Fruit fly (Drosophila melanogaster) whole organism, embryonic: ENCODE results near the gene nAChRalpha6.

ENCODE experiments used
- BtbVII ChIP-seq: fragments of 200-800 bp; sonication (Bioruptor generic); optimal IDR thresholded peaks from 3 replicates; lab custom pipeline; 2017; ENCODE audit warnings: missing biosample characterization, mild to moderate bottlenecking, missing genetic modification characterization
- Bteb2 ChIP-seq: fragments of 200-800 bp; sonication (Bioruptor generic); optimal IDR thresholded peaks from 2 replicates; lab custom pipeline; 2016; ENCODE audit warnings: missing biosample characterization, missing genetic modification characterization
- CG10543 ChIP-seq: fragments of 200-800 bp; sonication (Bioruptor generic); optimal IDR thresholded peaks from 3 replicates; lab custom pipeline; 2017; ENCODE audit warnings: missing biosample characterization, mild to moderate bottlenecking, missing genetic modification characterization, moderate library complexity
- CG10565 ChIP-seq: fragments of 200-800 bp; sonication (Bioruptor generic); optimal IDR thresholded peaks from 3 replicates; lab custom pipeline; 2016; ENCODE audit warnings: missing biosample characterization, mild to moderate bottlenecking, missing genetic modification characterization
- CG11696 ChIP-seq: fragments of 200-800 bp; sonication (Bioruptor generic); IDR thresholded peaks from 2 replicates; pipeline ENCODE4 v1.3.6; 2022; ENCODE audit warnings: missing biosample characterization, missing genetic modification characterization
- CG12219 ChIP-seq: fragments of 200-800 bp; sonication (Bioruptor generic); optimal IDR thresholded peaks from 3 replicates; lab custom pipeline; 2018; ENCODE audit warnings: missing biosample characterization, mild to moderate bottlenecking, missing genetic modification characterization
- CG17328 ChIP-seq: fragments of 200-800 bp; sonication (Bioruptor generic); IDR thresholded peaks from 2 replicates; pipeline ENCODE4 v1.3.6; 2022; ENCODE audit warnings: missing biosample characterization, missing genetic modification characterization
- CG18476 ChIP-seq: fragments of 200-800 bp; sonication (Bioruptor generic); optimal IDR thresholded peaks from 2 replicates; lab custom pipeline; 2016; ENCODE audit warnings: missing biosample characterization, mild to moderate bottlenecking, missing genetic modification characterization
- CG2120 ChIP-seq: fragments of 200-800 bp; sonication (Bioruptor generic); optimal IDR thresholded peaks from 3 replicates; lab custom pipeline; 2016; ENCODE audit warnings: missing biosample characterization, missing genetic modification characterization
- CG31365 ChIP-seq: fragments of 200-800 bp; sonication (Bioruptor generic); optimal IDR thresholded peaks from 2 replicates; lab custom pipeline; 2018; ENCODE audit warnings: missing biosample characterization, mild to moderate bottlenecking, missing genetic modification characterization
- CG3163 ChIP-seq: fragments of 200-800 bp; sonication (Bioruptor generic); optimal IDR thresholded peaks from 3 replicates; lab custom pipeline; 2016; ENCODE audit warnings: missing biosample characterization, missing genetic modification characterization
- CG34376 ChIP-seq: fragments of 200-800 bp; sonication (Bioruptor generic); optimal IDR thresholded peaks from 2 replicates; lab custom pipeline; 2018; ENCODE audit warnings: missing biosample characterization, mild to moderate bottlenecking, missing genetic modification characterization
- CG3995 ChIP-seq: fragments of 200-800 bp; sonication (Bioruptor generic); optimal IDR thresholded peaks from 3 replicates; lab custom pipeline; 2016; ENCODE audit warnings: missing biosample characterization, missing genetic modification characterization
- CG6683 ChIP-seq: fragments of 200-800 bp; sonication (Bioruptor generic); optimal IDR thresholded peaks from 2 replicates; lab custom pipeline; 2017; ENCODE audit warnings: missing biosample characterization, mild to moderate bottlenecking, missing genetic modification characterization, missing genetic modification reagents
- CG7556 ChIP-seq: fragments of 200-800 bp; sonication (Bioruptor generic); optimal IDR thresholded peaks from 2 replicates; lab custom pipeline; 2017; ENCODE audit warnings: missing biosample characterization, mild to moderate bottlenecking, missing genetic modification characterization
- CG9727 ChIP-seq: fragments of 200-800 bp; sonication (Bioruptor generic); optimal IDR thresholded peaks from 3 replicates; lab custom pipeline; 2017; ENCODE audit warnings: missing biosample characterization, mild to moderate bottlenecking, missing genetic modification characterization
- Camta ChIP-seq: fragments of 200-800 bp; sonication (Bioruptor generic); optimal IDR thresholded peaks from 2 replicates; lab custom pipeline; 2016; ENCODE audit warnings: missing biosample characterization, missing genetic modification characterization
- CkIIα-i1 ChIP-seq: fragments of 200-800 bp; sonication (Bioruptor generic); IDR thresholded peaks from 2 replicates; pipeline ENCODE4 v1.3.6; 2022; ENCODE audit warnings: missing biosample characterization, missing genetic modification characterization
- Doc2 ChIP-seq: fragments of 200-800 bp; sonication (Bioruptor generic); IDR thresholded peaks from 2 replicates; pipeline ENCODE4 v1.3.6; 2022; ENCODE audit warnings: missing biosample characterization, missing genetic modification characterization
- ERR ChIP-seq: fragments of 200-800 bp; sonication (Bioruptor generic); optimal IDR thresholded peaks from 2 replicates; lab custom pipeline; 2016; ENCODE audit warnings: missing biosample characterization, missing genetic modification characterization
- Eip74EF ChIP-seq, 2 experiments: fragments of 200-800 bp in 1 of 2; fragments of >200 bp in 1 of 2; sonication (Bioruptor generic) in 1 of 2; optimal IDR thresholded peaks; 2 replicates each; lab custom pipeline; 2017 to 2019; ENCODE audit warnings: missing biosample characterization in 2 of 2, missing genetic modification characterization in 2 of 2, mild to moderate bottlenecking in 1 of 2, moderate library complexity in 1 of 2
- Lim3 ChIP-seq: fragments of 200-800 bp; sonication (Bioruptor generic); IDR thresholded peaks from 2 replicates; pipeline ENCODE4 v1.3.6; 2022; ENCODE audit warnings: missing biosample characterization, missing genetic modification characterization
- Lpt ChIP-seq: fragments of >200 bp; optimal IDR thresholded peaks from 2 replicates; lab custom pipeline; 2018; ENCODE audit warnings: missing biosample characterization, missing genetic modification characterization
- Mes4 ChIP-seq: fragments of 200-800 bp; sonication (Bioruptor generic); optimal IDR thresholded peaks from 2 replicates; lab custom pipeline; 2016; ENCODE audit warnings: missing biosample characterization, missing genetic modification characterization
- Mrtf ChIP-seq: fragments of 200-800 bp; sonication (Bioruptor generic); IDR thresholded peaks from 3 replicates; pipeline ENCODE4 v1.3.6; 2022; ENCODE audit warnings: missing biosample characterization, missing genetic modification characterization
- Oaz ChIP-seq: fragments of 200-800 bp; sonication (Bioruptor generic); IDR thresholded peaks from 2 replicates; pipeline ENCODE4 v1.3.6; 2022; ENCODE audit warnings: missing biosample characterization, missing genetic modification characterization
- Rx ChIP-seq: fragments of 200-800 bp; sonication (Bioruptor generic); IDR thresholded peaks from 2 replicates; pipeline ENCODE4 v1.3.6; 2022; ENCODE audit warnings: missing biosample characterization, missing genetic modification characterization
- Sry-β ChIP-seq: fragments of 200-800 bp; sonication (Bioruptor generic); optimal IDR thresholded peaks from 2 replicates; lab custom pipeline; 2018; ENCODE audit warnings: missing biosample characterization, mild to moderate bottlenecking, missing genetic modification characterization, moderate library complexity
- Usf ChIP-seq: fragments of 200-800 bp; sonication (Bioruptor generic); optimal IDR thresholded peaks from 2 replicates; lab custom pipeline; 2017; ENCODE audit warnings: missing genotype, missing biosample characterization, missing genetic modification characterization
- Xbp1 ChIP-seq: fragments of 200-800 bp; sonication (Bioruptor generic); optimal IDR thresholded peaks from 3 replicates; lab custom pipeline; 2016; ENCODE audit warnings: missing biosample characterization, mild to moderate bottlenecking, missing genetic modification characterization
- YL-1 ChIP-seq: fragments of 200-800 bp; sonication (Bioruptor generic); optimal IDR thresholded peaks from 3 replicates; lab custom pipeline; 2017; ENCODE audit warnings: missing biosample characterization, mild to moderate bottlenecking, missing genetic modification characterization
- ac ChIP-seq: fragments of 200-800 bp; sonication (Bioruptor generic); optimal IDR thresholded peaks from 3 replicates; lab custom pipeline; 2017; ENCODE audit warnings: missing biosample characterization, mild to moderate bottlenecking, missing genetic modification characterization
- aop ChIP-seq: fragments of 200-800 bp; sonication (Bioruptor generic); IDR thresholded peaks from 2 replicates; pipeline ENCODE4 v1.3.6; 2022; ENCODE audit warnings: missing biosample characterization, missing genetic modification characterization
- ara ChIP-seq: fragments of 200-800 bp; sonication (Bioruptor generic); IDR thresholded peaks from 2 replicates; pipeline ENCODE4 v1.3.6; 2022; ENCODE audit warnings: missing biosample characterization, missing genetic modification characterization
- ash1 ChIP-seq: fragments of 200-800 bp; sonication (Bioruptor generic); optimal IDR thresholded peaks from 2 replicates; lab custom pipeline; 2018; ENCODE audit warnings: missing biosample characterization, mild to moderate bottlenecking, missing genetic modification characterization
- cas ChIP-seq: fragments of 200-800 bp; sonication (Bioruptor generic); IDR thresholded peaks from 2 replicates; pipeline ENCODE4 v1.3.6; 2022; ENCODE audit warnings: missing biosample characterization, missing genetic modification characterization
- crp ChIP-seq, 2 experiments: fragments of 200-800 bp; sonication (Bioruptor generic); optimal IDR thresholded peaks; 2 replicates in 1 of 2; 3 replicates in 1 of 2; lab custom pipeline; 2017; ENCODE audit warnings: missing biosample characterization in 2 of 2, missing genetic modification characterization in 2 of 2, mild to moderate bottlenecking in 1 of 2, moderate library complexity in 1 of 2
- dysf ChIP-seq: fragments of 200-800 bp; sonication (Bioruptor generic); IDR thresholded peaks from 3 replicates; pipeline ENCODE4 v1.3.6; 2022; ENCODE audit warnings: missing biosample characterization, missing genetic modification characterization
- gem ChIP-seq: fragments of 200-800 bp; sonication (Bioruptor generic); optimal IDR thresholded peaks from 2 replicates; lab custom pipeline; 2019; ENCODE audit warnings: missing biosample characterization, mild to moderate bottlenecking, missing genetic modification characterization, moderate library complexity
- hbn ChIP-seq: fragments of 200-800 bp; sonication (Bioruptor generic); IDR thresholded peaks from 2 replicates; pipeline ENCODE4 v1.3.6; 2022; ENCODE audit warnings: missing biosample characterization, missing genetic modification characterization; ENCODE audit not compliant: partially characterized antibody
- jing ChIP-seq: fragments of 200-800 bp; sonication (Bioruptor generic); optimal IDR thresholded peaks from 2 replicates; lab custom pipeline; 2018; ENCODE audit warnings: missing biosample characterization, mild to moderate bottlenecking, missing genetic modification characterization
- kay ChIP-seq: fragments of 200-800 bp; sonication (Bioruptor generic); optimal IDR thresholded peaks from 2 replicates; lab custom pipeline; 2016; ENCODE audit warnings: missing biosample characterization, missing genetic modification characterization
- mam ChIP-seq: fragments of 200-800 bp; sonication (Bioruptor generic); optimal IDR thresholded peaks from 3 replicates; lab custom pipeline; 2016; ENCODE audit warnings: missing biosample characterization, missing genetic modification characterization
- mld ChIP-seq: fragments of 200-800 bp; sonication (Bioruptor generic); IDR thresholded peaks from 3 replicates; pipeline ENCODE4 v1.3.6; 2022; ENCODE audit warnings: missing biosample characterization, missing genetic modification characterization; ENCODE audit not compliant: partially characterized antibody
- nerfin-1 ChIP-seq: fragments of 200-800 bp; sonication (Bioruptor generic); optimal IDR thresholded peaks from 3 replicates; lab custom pipeline; 2019; ENCODE audit warnings: missing biosample characterization, mild to moderate bottlenecking, missing genetic modification characterization, moderate library complexity
- prd ChIP-seq, 3 experiments: fragments of >200 bp in 2 of 3; fragments of 200-800 bp in 1 of 3; sonication (Bioruptor generic) in 1 of 3; optimal IDR thresholded peaks in 2 of 3; IDR thresholded peaks in 1 of 3; 2 replicates in 2 of 3; 3 replicates in 1 of 3; pipeline versions ENCODE4 v1.3.6 to Lab custom; 2017 to 2022; ENCODE audit warnings: missing biosample characterization in 1 of 3, missing genetic modification characterization in 1 of 3
- ro ChIP-seq: fragments of 200-800 bp; sonication (Bioruptor generic); IDR thresholded peaks from 2 replicates; pipeline ENCODE4 v1.3.6; 2022; ENCODE audit warnings: missing biosample characterization, missing genetic modification characterization
- scrt ChIP-seq: fragments of 200-800 bp; sonication (Bioruptor generic); optimal IDR thresholded peaks from 2 replicates; lab custom pipeline; 2018; ENCODE audit warnings: missing biosample characterization, mild to moderate bottlenecking, missing genetic modification characterization, moderate library complexity
- sob ChIP-seq: fragments of 200-800 bp; sonication (Bioruptor generic); IDR thresholded peaks from 2 replicates; pipeline ENCODE4 v1.3.6; 2022; ENCODE audit warnings: missing biosample characterization, missing genetic modification characterization
- sr ChIP-seq: fragments of 200-800 bp; sonication (Bioruptor generic); IDR thresholded peaks from 3 replicates; pipeline ENCODE4 v1.3.6; 2022; ENCODE audit warnings: missing biosample characterization, missing genetic modification characterization
- wdn ChIP-seq: fragments of 200-800 bp; sonication (Bioruptor generic); IDR thresholded peaks from 2 replicates; pipeline ENCODE4 v1.3.6; 2022; ENCODE audit warnings: missing biosample characterization, missing genetic modification characterization
- wek ChIP-seq: fragments of 200-800 bp; sonication (Bioruptor generic); optimal IDR thresholded peaks from 3 replicates; lab custom pipeline; 2018; ENCODE audit warnings: missing biosample characterization, mild to moderate bottlenecking, missing genetic modification characterization, moderate library complexity

The nAChRalpha6 gene

dm6 chr2L:9754817-9755216 is 131.2 kb downstream of the nAChRalpha6 start (continued):
- TF ChIP-seq mam (GFP tag; lab: Kevin White, UChicago) (no peak), YL-1 (GFP tag; lab: Kevin White, UChicago) (no peak), CG34376 (GFP tag; lab: Kevin White, UChicago) (no peak), Oaz (GFP tag; lab: Robert Waterston, UW) (no peak), dysf (GFP tag; lab: Robert Waterston, UW) (no peak), sr (GFP tag; lab: Robert Waterston, UW) (no peak), CkIIα-i1 (GFP tag; lab: Robert Waterston, UW) (no peak), ara (no peak), prd (optimal IDR thresholded peaks at IDR 0.05; lab: Kevin White, UChicago) (no peak), prd (GFP tag; IDR thresholded peaks at IDR 0.05; lab: Robert Waterston, UW) (no peak), Mes4 (GFP tag; lab: Kevin White, UChicago) (no peak), ac (GFP tag; lab: Kevin White, UChicago) (no peak), CG6683 (GFP tag; lab: Kevin White, UChicago) (no peak), CG2120 (GFP tag; lab: Kevin White, UChicago) (peak; percentile 32), Lim3 (GFP tag; lab: Robert Waterston, UW) (no peak), Lpt (GFP tag; lab: Kevin White, UChicago) (no peak), CG11696 (GFP tag; lab: Robert Waterston, UW) (no peak), CG3163 (GFP tag; lab: Kevin White, UChicago) (no peak), Bteb2 (GFP tag; lab: Kevin White, UChicago) (no peak), CG18476 (no peak), ash1 (GFP tag; lab: Kevin White, UChicago) (no peak), nerfin-1 (no peak), wek (GFP tag; lab: Kevin White, UChicago) (no peak), CG10543 (no peak), Usf (no peak), kay (GFP tag; lab: Kevin White, UChicago) (no peak), wdn (GFP tag; lab: Robert Waterston, UW) (no peak), ro (GFP tag; lab: Robert Waterston, UW) (no peak), gem (peak; percentile 15), hbn (no peak), Doc2 (GFP tag; lab: Robert Waterston, UW) (no peak), Eip74EF (GFP tag; optimal IDR thresholded peaks at IDR 0.05; lab: Kevin White, UChicago) (no peak), crp (GFP tag; optimal IDR thresholded peaks at IDR 0.05; lab: Kevin White, UChicago) (no peak), mld (GFP tag; lab: Robert Waterston, UW) (no peak), Xbp1 (GFP tag; lab: Kevin White, UChicago) (no peak), Sry-β (GFP tag; lab: Kevin White, UChicago) (no peak), CG17328 (no peak), cas (GFP tag; lab: Robert Waterston, UW) (no peak), BtbVII (no peak), CG7556 (GFP tag; lab: Kevin White, UChicago) (no peak), CG3995 (GFP tag; lab: Kevin White, UChicago) (no peak), CG9727 (GFP tag; lab: Kevin White, UChicago) (no peak), jing (no peak), aop (GFP tag; lab: Robert Waterston, UW) (no peak), ERR (GFP tag; lab: Kevin White, UChicago) (no peak), Mrtf (GFP tag; lab: Robert Waterston, UW) (no peak), Camta (GFP tag; lab: Kevin White, UChicago) (no peak), sob (GFP tag; lab: Robert Waterston, UW) (no peak), CG10565 (GFP tag; lab: Kevin White, UChicago) (no peak), scrt (peak; percentile 24), CG12219 (GFP tag; lab: Kevin White, UChicago) (no peak), CG31365 (tag; lab: Kevin White, UChicago) (no peak), Rx (GFP tag; lab: Robert Waterston, UW) (no peak)
